Worm (Caenorhabditis elegans) whole organism, young adult: ENCODE measurements around the gene rho-1.

ENCODE experiments used
- C06A6.2 ChIP-seq: fragments of 200-800 bp; sonication (Bioruptor generic); conservative IDR thresholded peaks from 2 replicates; pipeline ENCODE4 v1.3.6; 2022; ENCODE audit warnings: missing genetic modification characterization, missing compliant biosample characterization
- F10E7.11 ChIP-seq: sonication (generic microtip); optimal IDR thresholded peaks from 2 replicates; lab custom pipeline; 2017; ENCODE audit warnings: mild to moderate bottlenecking, missing genetic modification characterization, moderate library complexity, missing compliant biosample characterization
- K12H6.12 ChIP-seq: fragments of 200-800 bp; sonication (Bioruptor generic); optimal IDR thresholded peaks from 2 replicates; lab custom pipeline; 2018; ENCODE audit warnings: mild to moderate bottlenecking, missing genetic modification characterization, missing compliant biosample characterization
- Y53F4B.3 ChIP-seq: fragments of 200-800 bp; sonication (Bioruptor generic); IDR thresholded peaks from 2 replicates; pipeline ENCODE4 v1.3.6; 2022; ENCODE audit warnings: missing genetic modification reagents, missing genetic modification characterization, missing compliant biosample characterization
- Y67H2A.10 ChIP-seq: fragments of 200-800 bp; sonication (Bioruptor generic); conservative IDR thresholded peaks from 2 replicates; pipeline ENCODE4 v1.3.6; 2022; ENCODE audit warnings: missing genetic modification reagents, missing genetic modification characterization, missing compliant biosample characterization
- Y79H2A.3 ChIP-seq: fragments of 200-800 bp; sonication (Bioruptor generic); conservative IDR thresholded peaks from 2 replicates; pipeline ENCODE4 v1.3.6; 2022; ENCODE audit warnings: missing genetic modification reagents, missing genetic modification characterization, missing compliant biosample characterization
- ZK185.1 ChIP-seq: sonication (generic microtip); optimal IDR thresholded peaks from 2 replicates; lab custom pipeline; 2016; ENCODE audit warnings: mild to moderate bottlenecking, missing genetic modification characterization, missing compliant biosample characterization; ENCODE audit not compliant: poor library complexity, severe bottlenecking
- aptf-3 ChIP-seq: fragments of 200-800 bp; sonication (Bioruptor generic); IDR thresholded peaks from 2 replicates; pipeline ENCODE4 v1.3.6; 2022; ENCODE audit warnings: missing genetic modification characterization, missing compliant biosample characterization
- atf-7 ChIP-seq: sonication (generic microtip); optimal IDR thresholded peaks from 2 replicates; lab custom pipeline; 2017; ENCODE audit warnings: mild to moderate bottlenecking, missing genetic modification characterization, missing compliant biosample characterization
- attf-3 ChIP-seq: fragments of 200-800 bp; sonication (Bioruptor generic); conservative IDR thresholded peaks from 2 replicates; pipeline ENCODE4 v1.3.6; 2022; ENCODE audit warnings: missing genetic modification reagents, missing genetic modification characterization, missing compliant biosample characterization
- cebp-1 ChIP-seq, 2 experiments: fragments of 200-800 bp in 1 of 2; sonication (Bioruptor generic) in 1 of 2; sonication (generic microtip) in 1 of 2; IDR thresholded peaks in 1 of 2; optimal IDR thresholded peaks in 1 of 2; 2 replicates each; pipeline versions ENCODE4 v1.3.6 to Lab custom; 2017 to 2022; ENCODE audit warnings: missing compliant biosample characterization in 2 of 2, missing genetic modification characterization in 2 of 2, mild to moderate bottlenecking in 1 of 2, missing genetic modification reagents in 1 of 2, moderate library complexity in 1 of 2
- ceh-91 ChIP-seq: fragments of 200-800 bp; sonication (Bioruptor generic); IDR thresholded peaks from 2 replicates; pipeline ENCODE4 v1.3.6; 2022; ENCODE audit warnings: missing genetic modification reagents, missing genetic modification characterization, missing compliant biosample characterization
- dox-1 ChIP-seq: fragments of 200-800 bp; sonication (Bioruptor generic); IDR thresholded peaks from 2 replicates; pipeline ENCODE4 v1.3.6; 2022; ENCODE audit warnings: missing genetic modification reagents, missing genetic modification characterization, missing compliant biosample characterization
- ekl-4 ChIP-seq: fragments of 200-800 bp; sonication (Bioruptor generic); IDR thresholded peaks from 2 replicates; pipeline ENCODE4 v1.3.6; 2022; ENCODE audit warnings: missing genetic modification reagents, missing genetic modification characterization, missing compliant biosample characterization
- ets-4 ChIP-seq: fragments of 200-800 bp; sonication (Bioruptor generic); optimal IDR thresholded peaks from 2 replicates; lab custom pipeline; 2018; ENCODE audit warnings: mild to moderate bottlenecking, missing genetic modification characterization, missing compliant biosample characterization
- him-1 ChIP-seq: sonication (generic microtip); optimal IDR thresholded peaks from 2 replicates; lab custom pipeline; 2016; ENCODE audit warnings: missing genotype, missing genetic modification reagents, missing genetic modification characterization, missing compliant biosample characterization
- hlh-26 ChIP-seq: fragments of 200-800 bp; sonication (Bioruptor generic); conservative IDR thresholded peaks from 2 replicates; pipeline ENCODE4 v1.3.6; 2022; ENCODE audit warnings: missing genetic modification reagents, missing genetic modification characterization, missing compliant biosample characterization
- hmg-1.2 ChIP-seq: fragments of 200-800 bp; sonication (Bioruptor generic); IDR thresholded peaks from 2 replicates; pipeline ENCODE4 v1.3.6; 2022; ENCODE audit warnings: missing genetic modification reagents, missing genetic modification characterization, missing compliant biosample characterization
- hmg-20 ChIP-seq: fragments of 200-800 bp; sonication (Bioruptor generic); IDR thresholded peaks from 2 replicates; pipeline ENCODE4 v1.3.6; 2022; ENCODE audit warnings: missing genetic modification reagents, missing genetic modification characterization, missing compliant biosample characterization
- hrde-1 ChIP-seq: sonication (generic microtip); optimal IDR thresholded peaks from 2 replicates; lab custom pipeline; 2016; ENCODE audit warnings: missing genetic modification characterization, mild to moderate bottlenecking, missing compliant biosample characterization, moderate library complexity, missing genotype, missing genetic modification reagents, borderline replicate concordance
- hsf-1 ChIP-seq: fragments of 200-800 bp; sonication (Bioruptor generic); IDR thresholded peaks from 2 replicates; pipeline ENCODE4 v1.3.6; 2022; ENCODE audit warnings: missing genetic modification reagents, missing genetic modification characterization, missing compliant biosample characterization
- let-526 ChIP-seq: fragments of 200-800 bp; sonication (Bioruptor generic); IDR thresholded peaks from 2 replicates; pipeline ENCODE4 v1.3.6; 2022; ENCODE audit warnings: missing genetic modification reagents, missing genetic modification characterization, missing compliant biosample characterization
- let-607 ChIP-seq, 2 experiments: fragments of 200-800 bp in 1 of 2; sonication (Bioruptor generic) in 1 of 2; sonication (generic microtip) in 1 of 2; optimal IDR thresholded peaks; 2 replicates each; lab custom pipeline; 2016 to 2018; ENCODE audit warnings: mild to moderate bottlenecking in 2 of 2, missing compliant biosample characterization in 2 of 2, missing genetic modification characterization in 2 of 2, moderate library complexity in 2 of 2, missing genotype in 1 of 2
- lir-1 ChIP-seq: fragments of 200-800 bp; sonication (Bioruptor generic); conservative IDR thresholded peaks from 2 replicates; pipeline ENCODE4 v1.3.6; 2022; ENCODE audit warnings: missing genetic modification reagents, missing genetic modification characterization, missing compliant biosample characterization
- lsl-1 ChIP-seq: fragments of 200-800 bp; sonication (Bioruptor generic); optimal IDR thresholded peaks from 2 replicates; lab custom pipeline; 2018; ENCODE audit warnings: mild to moderate bottlenecking, missing genetic modification characterization, moderate library complexity, missing compliant biosample characterization
- madf-3 ChIP-seq: fragments of 200-800 bp; sonication (Bioruptor generic); IDR thresholded peaks from 2 replicates; pipeline ENCODE4 v1.3.6; 2022; ENCODE audit warnings: missing genetic modification reagents, missing genetic modification characterization, missing compliant biosample characterization
- mcd-1 ChIP-seq: fragments of 200-800 bp; sonication (Bioruptor generic); IDR thresholded peaks from 2 replicates; pipeline ENCODE4 v1.3.6; 2022; ENCODE audit warnings: missing genetic modification reagents, missing genetic modification characterization, missing compliant biosample characterization
- mel-28 ChIP-seq: sonication (generic microtip); optimal IDR thresholded peaks from 2 replicates; lab custom pipeline; 2016; ENCODE audit warnings: borderline replicate concordance, mild to moderate bottlenecking, missing genetic modification characterization, missing compliant biosample characterization
- nfya-1 ChIP-seq: sonication (generic microtip); optimal IDR thresholded peaks from 2 replicates; lab custom pipeline; 2017; ENCODE audit warnings: antibody characterized with exemption, missing compliant biosample characterization, missing genetic modification characterization, borderline replicate concordance; ENCODE audit not compliant: insufficient read depth
- nfya-2 ChIP-seq: fragments of 200-800 bp; sonication (Bioruptor generic); IDR thresholded peaks from 2 replicates; pipeline ENCODE4 v1.3.6; 2022; ENCODE audit warnings: missing genetic modification reagents, missing genetic modification characterization, missing compliant biosample characterization
- nhr-80 ChIP-seq: sonication (generic microtip); optimal IDR thresholded peaks from 2 replicates; lab custom pipeline; 2016; ENCODE audit warnings: missing genetic modification characterization, missing compliant biosample characterization
- rec-8 ChIP-seq, 2 experiments: sonication (generic microtip); optimal IDR thresholded peaks; 2 replicates each; lab custom pipeline; 2016; ENCODE audit warnings: mild to moderate bottlenecking in 2 of 2, missing genetic modification characterization in 2 of 2, missing genetic modification reagents in 2 of 2, missing genotype in 2 of 2, missing biosample characterization in 1 of 2, missing compliant biosample characterization in 1 of 2, moderate library complexity in 1 of 2
- rpc-1 ChIP-seq, 2 experiments: fragments of 150-350 bp in 1 of 2; sonication (generic microtip) in 1 of 2; optimal IDR thresholded peaks; 2 replicates each; lab custom pipeline; 2014 to 2018; ENCODE audit warnings: missing biosample characterization in 1 of 2, missing genetic modification characterization in 1 of 2, missing genetic modification reagents in 1 of 2, missing genotype in 1 of 2
- snpc-1.3 ChIP-seq: sonication (generic microtip); optimal IDR thresholded peaks from 2 replicates; lab custom pipeline; 2017; ENCODE audit warnings: missing genetic modification characterization, mild to moderate bottlenecking, missing compliant biosample characterization, antibody characterized with exemption, moderate library complexity, missing genotype, missing genetic modification reagents; ENCODE audit not compliant: insufficient read depth
- snpc-3.4 ChIP-seq: sonication (generic microtip); optimal IDR thresholded peaks from 2 replicates; lab custom pipeline; 2017; ENCODE audit warnings: missing genetic modification characterization, mild to moderate bottlenecking, missing compliant biosample characterization, antibody characterized with exemption, moderate library complexity, missing genotype, missing genetic modification reagents
- snpc-4 ChIP-seq, 5 experiments: fragments of 150-350 bp in 1 of 5; sonication (generic microtip) in 4 of 5; optimal IDR thresholded peaks; 2 replicates each; lab custom pipeline; 2014 to 2018; ENCODE audit warnings: missing genetic modification characterization in 5 of 5, missing biosample characterization in 3 of 5, antibody characterized with exemption in 2 of 5, mild to moderate bottlenecking in 2 of 5, missing compliant biosample characterization in 2 of 5, missing genotype in 2 of 5, moderate library complexity in 2 of 5, missing genetic modification reagents in 1 of 5
- tbx-9 ChIP-seq: sonication (generic microtip); optimal IDR thresholded peaks from 2 replicates; lab custom pipeline; 2016; ENCODE audit warnings: borderline replicate concordance, missing genetic modification characterization, inconsistent platforms, missing compliant biosample characterization
- unc-62 ChIP-seq: fragments of 150-350 bp; optimal IDR thresholded peaks from 2 replicates; lab custom pipeline; 2014; ENCODE audit warnings: missing biosample characterization, missing genetic modification reagents, missing genetic modification characterization
- xnd-1 ChIP-seq: sonication (generic microtip); optimal IDR thresholded peaks from 2 replicates; lab custom pipeline; 2016; ENCODE audit warnings: missing genotype, missing genetic modification reagents, missing genetic modification characterization, missing compliant biosample characterization

The rho-1 gene

DNA sequence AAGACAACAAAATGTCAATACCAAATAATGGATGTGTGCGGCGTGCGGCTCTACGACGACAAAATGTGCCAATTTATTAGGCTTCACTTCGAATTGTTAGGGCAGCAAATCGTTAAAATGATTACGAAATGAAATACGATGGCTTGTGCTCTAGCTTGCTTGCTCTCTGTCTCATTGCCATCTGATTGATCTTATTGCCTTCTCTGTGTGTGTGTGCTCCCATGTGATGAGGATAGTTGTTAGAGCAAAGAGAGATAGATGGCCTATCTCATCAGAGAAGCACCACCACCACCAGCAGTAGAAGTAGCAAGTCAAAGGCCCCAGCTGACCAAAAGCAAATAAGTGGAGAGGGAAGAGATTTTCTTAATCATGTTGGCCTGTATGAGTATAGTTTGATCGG, 7.7 kb upstream of the rho-1 start:
- TF ChIP-seq cebp-1 (GFP tag; IDR thresholded peaks at IDR 0.05; lab: Robert Waterston, UW): no peak
- peak; percentile 37 for TF ChIP-seq cebp-1 (tag; optimal IDR thresholded peaks at IDR 0.05; lab: Kevin White, UChicago)
- no peak for TF ChIP-seq nfya-1 (tag; lab: Kevin White, UChicago)
- TF ChIP-seq snpc-4 (GFP tag; optimal IDR thresholded peaks at IDR 0.05; lab: Kevin White, UChicago): no peak
- peak in 1 of 4 experiments; percentile 38 for TF ChIP-seq snpc-4 (tag; optimal IDR thresholded peaks at IDR 0.05; lab: Kevin White, UChicago)

DNA sequence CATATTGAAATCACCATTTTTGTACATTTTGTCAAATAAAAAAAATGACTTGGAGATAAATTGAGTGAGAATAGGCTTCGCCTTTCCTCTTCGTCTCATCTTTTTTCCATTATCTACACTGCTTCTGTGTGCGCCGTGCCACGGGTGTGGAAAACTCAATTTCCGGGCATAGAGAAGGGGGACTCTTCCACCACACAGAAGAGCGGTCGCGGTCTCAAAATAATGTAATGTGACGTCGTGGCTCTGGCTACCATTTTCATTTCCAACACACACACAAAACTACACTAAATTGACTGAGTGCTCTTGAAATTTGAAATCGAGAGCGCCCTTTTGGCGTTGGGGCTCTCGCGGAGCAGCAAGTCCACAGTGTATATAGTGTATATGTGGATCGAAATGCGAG, 5.2 kb upstream of the rho-1 start:
- TF ChIP-seq hrde-1 (tag; lab: Kevin White, UChicago) (no peak), C06A6.2 (no peak), Y79H2A.3 (GFP tag; lab: Robert Waterston, UW) (no peak), hsf-1 (GFP tag; lab: Robert Waterston, UW) (no peak), ZK185.1 (tag; lab: Kevin White, UChicago) (no peak), dox-1 (GFP tag; lab: Robert Waterston, UW) (no peak), F10E7.11 (tag; lab: Kevin White, UChicago) (no peak), mel-28 (tag; lab: Kevin White, UChicago) (no peak), nfya-2 (GFP tag; lab: Robert Waterston, UW) (no peak), hlh-26 (GFP tag; lab: Robert Waterston, UW) (no peak), hmg-1.2 (no peak), tbx-9 (tag; lab: Kevin White, UChicago) (no peak), nhr-80 (no peak), lsl-1 (no peak), lir-1 (GFP tag; lab: Robert Waterston, UW) (no peak), ets-4 (GFP tag; lab: Kevin White, UChicago) (no peak)
- TF ChIP-seq, all 124 proteins: peak for 0

DNA sequence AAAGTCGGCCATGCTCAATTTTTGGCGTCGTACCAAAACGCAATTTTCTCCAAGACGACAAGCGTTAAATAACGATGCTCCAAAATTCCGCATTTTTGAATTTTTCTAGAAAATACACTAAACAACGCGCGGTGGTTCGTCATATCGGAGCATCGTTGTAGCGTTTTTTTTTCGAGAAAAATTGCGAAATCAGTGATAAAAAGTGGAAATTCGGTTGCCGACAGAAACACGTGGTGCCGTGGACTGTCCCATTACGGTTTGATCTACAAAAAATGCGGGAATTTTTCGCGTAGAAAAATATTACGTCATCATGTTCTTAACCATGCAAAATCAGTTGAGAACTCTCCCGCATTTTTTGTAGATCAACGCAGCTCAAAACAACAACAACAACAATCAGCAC, 4.1 kb upstream of the rho-1 start:
- TF ChIP-seq rpc-1 (optimal IDR thresholded peaks at IDR 0.05; lab: Kevin White, UChicago): no peak
- TF ChIP-seq rpc-1 (tag; optimal IDR thresholded peaks at IDR 0.05; lab: Kevin White, UChicago): no peak
- TF ChIP-seq him-1 (tag; lab: Kevin White, UChicago): no peak
- no peak for TF ChIP-seq rec-8 (tag; optimal IDR thresholded peaks at IDR 0.05; lab: Kevin White, UChicago)
- no peak for TF ChIP-seq mcd-1 (GFP tag; lab: Robert Waterston, UW)
- no peak for TF ChIP-seq snpc-3.4
- TF ChIP-seq cebp-1 (GFP tag; IDR thresholded peaks at IDR 0.05; lab: Robert Waterston, UW): no peak
- TF ChIP-seq cebp-1 (tag; optimal IDR thresholded peaks at IDR 0.05; lab: Kevin White, UChicago): peak; percentile 53

DNA sequence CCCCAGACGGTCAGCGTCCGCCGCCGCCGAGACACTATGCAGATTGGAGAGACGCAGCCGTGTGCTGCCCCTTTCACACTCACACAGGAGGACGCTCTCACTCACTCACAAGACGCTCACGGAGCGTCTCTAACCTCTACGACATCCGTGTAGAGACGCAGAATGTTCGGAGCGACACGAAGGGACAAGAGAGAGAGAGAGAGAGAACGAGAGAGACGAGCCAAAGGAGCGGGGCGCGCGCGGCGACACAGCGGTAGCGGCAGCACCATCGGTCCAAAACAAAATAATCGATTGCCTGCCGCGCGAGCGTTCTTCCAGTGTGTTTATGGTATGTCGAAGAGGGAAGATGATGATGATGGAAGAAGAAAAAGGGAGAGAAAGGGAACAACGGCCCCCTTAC, 3.5 kb upstream of the rho-1 start:
- TF ChIP-seq hrde-1 (tag; lab: Kevin White, UChicago) (no peak), hmg-1.2 (peak; percentile 95), ekl-4 (GFP tag; lab: Robert Waterston, UW) (peak; percentile 74; the same call in 1 of the 2 replicates), snpc-1.3 (peak; percentile 23), madf-3 (GFP tag; lab: Robert Waterston, UW) (no peak), C06A6.2 (0 out of 2 replicates have a peak, but pooled peaks have one; percentile 33), Y67H2A.10 (peak; percentile 22; the same call in 1 of the 2 replicates), attf-3 (0 out of 2 replicates have a peak, but pooled peaks have one; percentile 34), let-526 (GFP tag; lab: Robert Waterston, UW) (peak; percentile 75; the same call in 1 of the 2 replicates), Y53F4B.3 (GFP tag; lab: Robert Waterston, UW) (no peak), nfya-2 (GFP tag; lab: Robert Waterston, UW) (no peak), atf-7 (peak; percentile 72), K12H6.12 (tag; lab: Kevin White, UChicago) (peak; percentile 86), xnd-1 (tag; lab: Kevin White, UChicago) (no peak), F10E7.11 (tag; lab: Kevin White, UChicago) (peak; percentile 66), let-607 (tag; optimal IDR thresholded peaks at IDR 0.05; lab: Kevin White, UChicago) (peak in 1 of 2 experiments; percentile 48), hmg-20 (no peak), mcd-1 (GFP tag; lab: Robert Waterston, UW) (peak; percentile 59), ceh-91 (peak; percentile 26; the same call in 1 of the 2 replicates), aptf-3 (no peak), unc-62 (peak; percentile 14)
